Fruit fly (Drosophila melanogaster): ENCODE data around the gene hdm.
A peak's percentile ranks its signal among the peaks of the same experiment; 100 is the strongest.

hdm gene

dm6 chrX:7888386-7889024 is 31.4 kb downstream of the hdm start, which contains the start of gene Acat1 (continued):
- TF ChIP-seq CG14860 (GFP tag; IDR thresholded peaks at IDR 0.05; ENCODE audit: partially characterized antibody), result no peak
- TF ChIP-seq CG12391 (tag; optimal IDR thresholded peaks at IDR 0.05), result peak; percentile 75
- TF ChIP-seq jumu (GFP tag; optimal IDR thresholded peaks at IDR 0.05), result peak; percentile 46
- no peak for TF ChIP-seq da (GFP tag; optimal IDR thresholded peaks at IDR 0.05)
- peak; percentile 50; the same call in 1 of the 2 replicates for TF ChIP-seq unc-4 (GFP tag; IDR thresholded peaks at IDR 0.05; ENCODE audit: partially characterized antibody)
- TF ChIP-seq CG6272 (GFP tag; IDR thresholded peaks at IDR 0.05), result no peak
- no peak for TF ChIP-seq CG8089 (GFP tag; optimal IDR thresholded peaks at IDR 0.05)
- no peak for TF ChIP-seq seq (GFP tag; IDR thresholded peaks at IDR 0.05)
- TF ChIP-seq Rfx (GFP tag; IDR thresholded peaks at IDR 0.05), result peak; percentile 72
- peak; percentile 48 for TF ChIP-seq CG10654 (GFP tag; optimal IDR thresholded peaks at IDR 0.05)
- TF ChIP-seq CG15479 (GFP tag; optimal IDR thresholded peaks at IDR 0.05), result no peak
- peak; percentile 39 for TF ChIP-seq Nf-YB (GFP tag; optimal IDR thresholded peaks at IDR 0.05)
- TF ChIP-seq tio (GFP tag; optimal IDR thresholded peaks at IDR 0.05), result peak; percentile 40
- TF ChIP-seq Sry-β (GFP tag; optimal IDR thresholded peaks at IDR 0.05), result peak; percentile 49
- TF ChIP-seq CG6254 (GFP tag; optimal IDR thresholded peaks at IDR 0.05), result no peak
- 0 out of 2 replicates have a peak, but pooled peaks have one; percentile 40 for TF ChIP-seq CG5953 (GFP tag; IDR thresholded peaks at IDR 0.05)
- peak; percentile 35 for TF ChIP-seq Hr3 (GFP tag; optimal IDR thresholded peaks at IDR 0.05)
- TF ChIP-seq CG17385 (GFP tag; optimal IDR thresholded peaks at IDR 0.05), result no peak
- peak; percentile 8 for TF ChIP-seq gcm (GFP tag; optimal IDR thresholded peaks at IDR 0.05)
- TF ChIP-seq kni (GFP tag; optimal IDR thresholded peaks at IDR 0.05), result no peak
- no peak for TF ChIP-seq CG11696 (GFP tag; IDR thresholded peaks at IDR 0.05)
- no peak for TF ChIP-seq grn (GFP tag; optimal IDR thresholded peaks at IDR 0.05)
- no peak for TF ChIP-seq mirr (GFP tag; optimal IDR thresholded peaks at IDR 0.05)
- no peak for TF ChIP-seq CG1529 (GFP tag; optimal IDR thresholded peaks at IDR 0.05)
- no peak for TF ChIP-seq CG4360 (GFP tag; IDR thresholded peaks at IDR 0.05)
- TF ChIP-seq ap (GFP tag; IDR thresholded peaks at IDR 0.05), result no peak
- peak; percentile 66 for TF ChIP-seq CG6689 (GFP tag; IDR thresholded peaks at IDR 0.05)
- no peak for TF ChIP-seq Hr39 (optimal IDR thresholded peaks at IDR 0.05)
- no peak for TF ChIP-seq fd3F (GFP tag; optimal IDR thresholded peaks at IDR 0.05)
- TF ChIP-seq CG42726 (GFP tag; IDR thresholded peaks at IDR 0.05; ENCODE audit: partially characterized antibody), result no peak
- peak; percentile 88 for TF ChIP-seq Myb (GFP tag; optimal IDR thresholded peaks at IDR 0.05)
- TF ChIP-seq CG14050 (GFP tag; IDR thresholded peaks at IDR 0.05), result no peak; the same call in 2 of the 3 replicates
- 0 out of 2 replicates have a peak, but pooled peaks have one; percentile 31 for TF ChIP-seq lmd (GFP tag; IDR thresholded peaks at IDR 0.05)
- no peak for TF ChIP-seq CG7928 (GFP tag; optimal IDR thresholded peaks at IDR 0.05)
- peak; percentile 34 for TF ChIP-seq CG9609 (GFP tag; optimal IDR thresholded peaks at IDR 0.05)
- no peak for TF ChIP-seq Dfd (GFP tag; optimal IDR thresholded peaks at IDR 0.05)
- no peak for TF ChIP-seq pros (GFP tag; optimal IDR thresholded peaks at IDR 0.05)
- TF ChIP-seq CG31365 (tag; optimal IDR thresholded peaks at IDR 0.05), result no peak
- peak; percentile 64 for TF ChIP-seq phol (tag; optimal IDR thresholded peaks at IDR 0.05)
- peak; percentile 28; the same call in 1 of the 2 replicates for TF ChIP-seq esg (GFP tag; conservative IDR thresholded peaks at IDR 0.05)
- 0 out of 2 replicates have a peak, but pooled peaks have one; percentile 5 for TF ChIP-seq CG32772 (GFP tag; IDR thresholded peaks at IDR 0.05)
- TF ChIP-seq trem (tag; optimal IDR thresholded peaks at IDR 0.05), result peak; percentile 52
- peak; percentile 1 for TF ChIP-seq pnt (GFP tag; optimal IDR thresholded peaks at IDR 0.05)
- TF ChIP-seq CG10274 (GFP tag; optimal IDR thresholded peaks at IDR 0.05), result no peak
- TF ChIP-seq Xrp1 (GFP tag; IDR thresholded peaks at IDR 0.05), result peak; percentile 83
- peak; percentile 47 for TF ChIP-seq CG9437 (GFP tag; optimal IDR thresholded peaks at IDR 0.05)
- TF ChIP-seq sisA (GFP tag; IDR thresholded peaks at IDR 0.05), result peak; percentile 51
- TF ChIP-seq zfh2 (GFP tag; optimal IDR thresholded peaks at IDR 0.05), result peak; percentile 77
- TF ChIP-seq CG10979 (tag; optimal IDR thresholded peaks at IDR 0.05), result peak; percentile 39
- no peak for TF ChIP-seq CG8281 (tag; optimal IDR thresholded peaks at IDR 0.05)
